Worm (Caenorhabditis elegans): Measurements from ENCODE around the gene gon-4.

DNA sequence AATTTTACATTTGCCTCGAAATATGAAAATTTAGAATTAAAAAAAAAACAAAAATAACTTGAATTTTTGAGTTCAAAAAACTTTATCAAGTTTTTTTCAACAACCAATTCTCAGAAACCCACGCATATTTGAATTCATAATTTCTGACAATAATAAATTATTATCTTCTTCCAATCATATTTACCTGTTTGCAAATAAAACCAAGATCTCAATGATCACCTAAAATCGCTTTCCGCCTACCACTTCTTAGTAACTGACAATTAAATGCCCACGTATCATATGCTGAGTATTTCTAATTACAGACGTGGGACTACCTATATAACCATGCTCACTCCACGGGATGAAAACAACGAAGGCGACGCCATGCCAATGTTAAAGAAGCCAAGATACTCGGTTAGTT, 35.9 kb upstream of the gon-4 start, which contains the start of gene pps-1:
- TF ChIP-seq tbx-2 (tag; optimal IDR thresholded peaks at IDR 0.05) = no peak
- no peak for TF ChIP-seq dve-1 (tag; optimal IDR thresholded peaks at IDR 0.05)
- no peak for TF ChIP-seq sdc-2 (tag; optimal IDR thresholded peaks at IDR 0.05)
- TF ChIP-seq ttx-3 (tag; optimal IDR thresholded peaks at IDR 0.05) = no peak
- no peak for TF ChIP-seq sox-4 (tag; optimal IDR thresholded peaks at IDR 0.05)
- TF ChIP-seq ceh-22 (tag; optimal IDR thresholded peaks at IDR 0.05) = no peak
- TF ChIP-seq ceh-19 (GFP tag; optimal IDR thresholded peaks at IDR 0.05) = no peak
- TF ChIP-seq lim-6 (tag; optimal IDR thresholded peaks at IDR 0.05) = no peak
- no peak for TF ChIP-seq unc-86 (tag; optimal IDR thresholded peaks at IDR 0.05)

Data from whole organism, late embryonic.